Worm (Caenorhabditis elegans) whole organism, mixed stage, embryonic: Measurements from ENCODE around the gene C46E10.8.

Source experiments
- blmp-1 ChIP-seq: fragments of 150-350 bp; optimal IDR thresholded peaks from 2 replicates; lab custom pipeline; 2014; ENCODE audit warnings: missing biosample characterization, missing genetic modification characterization
- flh-1 ChIP-seq: fragments of 200-800 bp; sonication (Bioruptor generic); optimal IDR thresholded peaks from 2 replicates; lab custom pipeline; 2018; ENCODE audit warnings: mild to moderate bottlenecking, missing genetic modification characterization, moderate library complexity, missing compliant biosample characterization
- lsy-2 ChIP-seq: fragments of 150-350 bp; optimal IDR thresholded peaks from 2 replicates; lab custom pipeline; 2014; ENCODE audit warnings: missing biosample characterization, missing genetic modification characterization
- mep-1 ChIP-seq: fragments of 150-350 bp; optimal IDR thresholded peaks from 2 replicates; lab custom pipeline; 2017; ENCODE audit warnings: missing biosample characterization, missing genetic modification reagents, missing genetic modification characterization, inconsistent platforms
- mls-2 ChIP-seq: sonication (generic microtip); optimal IDR thresholded peaks from 2 replicates; lab custom pipeline; 2016; ENCODE audit warnings: mild to moderate bottlenecking, missing genetic modification characterization, moderate library complexity, missing compliant biosample characterization
- nhr-12 ChIP-seq: fragments of 150-350 bp; optimal IDR thresholded peaks from 2 replicates; lab custom pipeline; 2014; ENCODE audit warnings: missing biosample characterization, missing genetic modification characterization
- snpc-4 ChIP-seq: fragments of 150-350 bp; optimal IDR thresholded peaks from 2 replicates; lab custom pipeline; 2014; ENCODE audit warnings: missing biosample characterization, missing genetic modification characterization
- unc-39 ChIP-seq: fragments of 150-350 bp; optimal IDR thresholded peaks from 2 replicates; lab custom pipeline; 2014; ENCODE audit warnings: missing biosample characterization, missing genetic modification characterization
- ztf-11 ChIP-seq: fragments of 150-350 bp; optimal IDR thresholded peaks from 2 replicates; lab custom pipeline; 2014; ENCODE audit warnings: missing biosample characterization, missing genetic modification characterization

DNA sequence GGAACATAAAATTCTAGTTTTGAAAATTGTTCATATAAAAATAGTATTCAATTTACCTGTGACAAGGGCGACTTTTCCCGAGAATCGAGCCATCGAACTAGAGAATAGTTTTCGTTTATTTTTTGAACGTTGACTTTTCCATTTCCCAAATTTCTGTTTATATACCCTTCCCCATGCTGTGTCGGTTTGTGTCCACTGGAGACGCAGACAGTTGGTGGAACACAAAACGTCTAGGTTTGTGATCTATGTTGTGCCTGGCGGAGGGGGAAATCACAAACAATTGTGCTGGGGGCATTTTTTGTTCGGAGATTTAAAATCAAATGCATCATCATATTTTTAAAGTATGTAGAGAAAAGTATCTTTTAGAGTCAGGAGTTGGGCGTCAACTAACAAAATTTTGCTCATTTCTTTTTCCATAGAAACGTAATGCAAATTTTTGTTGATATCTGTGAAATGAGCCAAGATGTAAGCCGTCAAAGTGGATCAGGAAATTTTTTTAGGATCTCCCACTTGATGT is 15.8 kb upstream of the C46E10.8 start, which contains the start of gene nta-1:
- TF ChIP-seq blmp-1 (tag; lab: Kevin White, UChicago), result no peak
- TF ChIP-seq mep-1 (tag; lab: Kevin White, UChicago), result no peak
- TF ChIP-seq snpc-4 (tag; lab: Kevin White, UChicago), result no peak
- no peak for TF ChIP-seq nhr-12
- no peak for TF ChIP-seq unc-39 (tag; lab: Kevin White, UChicago)
- no peak for TF ChIP-seq mls-2 (tag; lab: Kevin White, UChicago)
- no peak for TF ChIP-seq lsy-2 (tag; lab: Kevin White, UChicago)
- no peak for TF ChIP-seq ztf-11 (tag; lab: Kevin White, UChicago)
- TF ChIP-seq flh-1 (GFP tag; lab: Kevin White, UChicago), result no peak
